Worm (Caenorhabditis elegans) whole organism, L1 larva: ENCODE results near the gene srh-288.

Experiments used
- blmp-1 ChIP-seq: fragments of 150-350 bp; optimal IDR thresholded peaks from 2 replicates; lab custom pipeline; 2014; ENCODE audit warnings: missing biosample characterization, missing genetic modification characterization
- mab-9 ChIP-seq: fragments of 200-800 bp; sonication (Bioruptor generic); IDR thresholded peaks from 2 replicates; pipeline ENCODE4 v1.3.6; 2022; ENCODE audit warnings: missing genetic modification reagents, missing genetic modification characterization, missing compliant biosample characterization
- nhr-237 ChIP-seq: fragments of 150-350 bp; optimal IDR thresholded peaks from 2 replicates; lab custom pipeline; 2014; ENCODE audit warnings: missing biosample characterization, missing genetic modification characterization

- no peak for TF ChIP-seq nhr-237 (tag; lab: Kevin White, UChicago)
- TF ChIP-seq mab-9, result no peak
- TF ChIP-seq blmp-1 (tag; lab: Kevin White, UChicago), result no peak
Observed at ce11 chrV:17783542-17783941, 12.0 kb downstream of the srh-288 start, which contains the start of gene srab-12.
